Fruit fly (Drosophila melanogaster): ENCODE results near the gene CG7523.
A peak's percentile ranks its signal among the peaks of the same experiment; 100 is the strongest.

Gene CG7523

dm6 chr3R:17626827-17627226 lies 43.9 kb downstream of the CG7523 start, which contains the start of gene CG14325:
CG14325 (plus strand) TSS chr3R:17627127.
- no peak for TF ChIP-seq CG17802 (tag; optimal IDR thresholded peaks at IDR 0.05)
- TF ChIP-seq CG4282 (GFP tag; optimal IDR thresholded peaks at IDR 0.05): no peak
- no peak for TF ChIP-seq slou (GFP tag; optimal IDR thresholded peaks at IDR 0.05)
- TF ChIP-seq onecut (GFP tag; IDR thresholded peaks at IDR 0.05): no peak
- TF ChIP-seq Jarid2 (GFP tag; optimal IDR thresholded peaks at IDR 0.05): no peak
- no peak for TF ChIP-seq CG9876 (GFP tag; optimal IDR thresholded peaks at IDR 0.05)
- TF ChIP-seq CG15073 (GFP tag; optimal IDR thresholded peaks at IDR 0.05): no peak
- TF ChIP-seq kni (GFP tag; optimal IDR thresholded peaks at IDR 0.05): no peak
- no peak for TF ChIP-seq ems (GFP tag; optimal IDR thresholded peaks at IDR 0.05)
- no peak for TF ChIP-seq Atf3 (GFP tag; optimal IDR thresholded peaks at IDR 0.05)
- no peak for TF ChIP-seq jumu (GFP tag; optimal IDR thresholded peaks at IDR 0.05)

- TF ChIP-seq CG10366 (GFP tag; IDR thresholded peaks at IDR 0.05): no peak
- TF ChIP-seq CG10979 (tag; optimal IDR thresholded peaks at IDR 0.05): no peak
- no peak for TF ChIP-seq CG32767 (GFP tag; IDR thresholded peaks at IDR 0.05)
- TF ChIP-seq Tbp (GFP tag; optimal IDR thresholded peaks at IDR 0.05): no peak
- no peak for TF ChIP-seq CG7928 (GFP tag; optimal IDR thresholded peaks at IDR 0.05)
- no peak for TF ChIP-seq CG7745 (tag; optimal IDR thresholded peaks at IDR 0.05)
- TF ChIP-seq zen (tag; optimal IDR thresholded peaks at IDR 0.05): no peak
Measured at dm6 chr3R:17624968-17625367, 45.7 kb downstream of the CG7523 start, which contains the start of gene AttD. AttD (plus strand) TSS chr3R:17625268.

dm6 chr3R:17624549-17624948 lies 46.1 kb downstream of the CG7523 start:
- no peak for TF ChIP-seq Neu2 (GFP tag; optimal IDR thresholded peaks at IDR 0.05; ENCODE audit: borderline replicate concordance)
- no peak for TF ChIP-seq CG1024 (GFP tag; IDR thresholded peaks at IDR 0.05)
- peak; percentile 82 for TF ChIP-seq sens (GFP tag)
- TF ChIP-seq CG15011 (GFP tag; optimal IDR thresholded peaks at IDR 0.05): no peak
- TF ChIP-seq CG8359 (GFP tag; optimal IDR thresholded peaks at IDR 0.05; ENCODE audit: borderline replicate concordance): no peak
- TF ChIP-seq CG10543 (GFP tag; optimal IDR thresholded peaks at IDR 0.05): no peak
- TF ChIP-seq gsb (GFP tag; IDR thresholded peaks at IDR 0.05): no peak
- no peak for TF ChIP-seq lab (GFP tag; optimal IDR thresholded peaks at IDR 0.05)
- TF ChIP-seq CG34376 (GFP tag; optimal IDR thresholded peaks at IDR 0.05): peak; percentile 79
- TF ChIP-seq tgo (GFP tag; IDR thresholded peaks at IDR 0.05): no peak
- no peak for TF ChIP-seq CG17385 (GFP tag; optimal IDR thresholded peaks at IDR 0.05)
- peak; percentile 99 for TF ChIP-seq Bdp1 (GFP tag; optimal IDR thresholded peaks at IDR 0.05)
- TF ChIP-seq CG12299 (tag; optimal IDR thresholded peaks at IDR 0.05): no peak
- TF ChIP-seq sna (GFP tag; IDR thresholded peaks at IDR 0.05; ENCODE audit: partially characterized antibody): peak; percentile 61; the same call in 1 of the 2 replicates
- TF ChIP-seq Eip74EF (GFP tag; optimal IDR thresholded peaks at IDR 0.05): peak in 1 of 2 experiments; percentile 11
- TF ChIP-seq emc (GFP tag; optimal IDR thresholded peaks at IDR 0.05): no peak
- TF ChIP-seq Ets97D (GFP tag; optimal IDR thresholded peaks at IDR 0.05): no peak
- TF ChIP-seq so (GFP tag; IDR thresholded peaks at IDR 0.05): peak; percentile 84; the same call in 2 of the 3 replicates
- no peak for TF ChIP-seq gcm (GFP tag; optimal IDR thresholded peaks at IDR 0.05)
- TF ChIP-seq CG7839 (tag; optimal IDR thresholded peaks at IDR 0.05): no peak
- TF ChIP-seq chif (GFP tag; optimal IDR thresholded peaks at IDR 0.05): no peak
- peak; percentile 0 for TF ChIP-seq CG4328 (GFP tag; optimal IDR thresholded peaks at IDR 0.05)
- peak; percentile 85 for TF ChIP-seq bbx (GFP tag; IDR thresholded peaks at IDR 0.05; ENCODE audit: partially characterized antibody)
- TF ChIP-seq CG10274 (GFP tag; optimal IDR thresholded peaks at IDR 0.05): no peak
- TF ChIP-seq CG11504 (tag; optimal IDR thresholded peaks at IDR 0.05): no peak
- TF ChIP-seq CG7928 (GFP tag; optimal IDR thresholded peaks at IDR 0.05): no peak
- TF ChIP-seq sr (GFP tag; IDR thresholded peaks at IDR 0.05): no peak
- TF ChIP-seq mld (GFP tag; IDR thresholded peaks at IDR 0.05; ENCODE audit: partially characterized antibody): peak; percentile 81
- TF ChIP-seq lov (optimal IDR thresholded peaks at IDR 0.05): no peak
- no peak for TF ChIP-seq lov (GFP tag; IDR thresholded peaks at IDR 0.05)
- TF ChIP-seq tna (GFP tag; IDR thresholded peaks at IDR 0.05; ENCODE audit: partially characterized antibody): peak; percentile 79
